Worm (Caenorhabditis elegans): ENCODE measurements around the gene sru-31.

DNA sequence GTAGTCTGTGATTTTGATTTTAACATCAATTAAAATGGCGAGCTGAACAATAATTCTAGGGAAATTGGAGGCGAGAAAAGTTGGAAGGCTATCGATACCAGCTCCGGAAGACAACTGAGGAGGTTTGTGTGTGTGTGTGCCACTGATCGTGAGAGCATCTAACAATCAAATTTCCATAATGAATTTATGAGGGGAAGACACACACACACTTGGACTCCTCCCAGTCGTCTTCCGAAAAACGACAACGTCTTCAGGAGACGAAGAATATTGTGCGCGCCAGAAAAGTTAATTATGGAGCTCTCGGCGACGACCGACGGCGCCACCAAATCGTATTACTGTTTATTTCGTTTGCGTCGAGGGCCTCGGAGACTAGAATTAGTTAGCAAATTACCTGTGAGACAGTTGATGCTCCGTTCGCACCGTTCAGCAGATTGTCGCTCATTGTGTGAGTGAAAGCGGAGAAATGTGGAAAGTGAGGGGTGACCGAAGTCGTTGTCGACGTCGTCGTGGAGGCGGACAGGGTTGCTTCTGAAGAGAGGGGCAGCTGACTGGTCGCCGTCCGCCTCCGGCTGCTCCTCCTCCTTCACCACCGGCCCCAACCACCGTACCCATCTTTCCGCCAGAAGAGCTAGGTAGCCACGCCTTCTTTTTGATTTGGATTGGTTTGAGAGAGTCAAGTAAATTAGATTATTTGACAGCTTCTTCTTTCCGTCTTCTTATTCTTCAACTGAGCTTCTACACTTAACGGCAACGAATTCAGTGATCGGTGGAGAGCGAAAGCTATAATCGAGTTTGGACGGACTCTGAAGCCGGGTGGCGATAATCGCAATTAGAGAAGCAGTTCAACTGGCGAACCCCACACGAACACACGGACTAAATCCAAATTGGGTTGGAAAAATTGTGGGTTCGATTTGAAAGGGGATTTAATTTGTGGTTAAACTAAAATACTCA lies 47.4 kb upstream of the sru-31 start, which contains the start of gene unc-42:
- no peak for TF ChIP-seq che-1 (tag; optimal IDR thresholded peaks at IDR 0.05)
- TF ChIP-seq ama-1 (optimal IDR thresholded peaks at IDR 0.05), result no peak
- TF ChIP-seq tbx-2 (tag; optimal IDR thresholded peaks at IDR 0.05), result no peak
- TF ChIP-seq nhr-11 (tag; optimal IDR thresholded peaks at IDR 0.05), result no peak
- no peak for TF ChIP-seq pha-4 (tag; optimal IDR thresholded peaks at IDR 0.05)
